Worm (Caenorhabditis elegans): ENCODE measurements around the gene memo-1.

DNA sequence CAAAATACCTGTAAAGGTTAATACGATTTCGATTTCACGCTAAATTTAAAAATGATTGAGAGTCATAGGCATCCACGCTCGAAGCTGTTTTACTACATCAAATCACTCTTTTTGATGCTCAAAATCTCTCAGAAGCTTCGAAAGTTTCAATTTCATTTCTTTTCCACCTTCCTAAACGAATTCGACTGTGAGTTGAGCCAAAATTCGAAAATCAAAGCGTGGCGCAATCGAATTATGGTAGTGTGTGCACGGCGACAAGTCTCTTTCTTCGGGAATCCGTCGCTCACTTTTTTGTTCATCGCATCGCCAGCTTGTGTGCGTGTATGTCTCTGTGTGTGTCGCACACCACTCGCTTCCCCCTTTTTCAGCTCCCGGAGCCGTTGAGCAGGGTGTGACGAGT is 26.0 kb upstream of the memo-1 start:
- no peak for TF ChIP-seq egl-27 (tag; optimal IDR thresholded peaks at IDR 0.05)
- no peak for TF ChIP-seq ztf-11 (tag; optimal IDR thresholded peaks at IDR 0.05)
- TF ChIP-seq nhr-11 (tag; optimal IDR thresholded peaks at IDR 0.05): no peak
- no peak for TF ChIP-seq unc-39 (tag; optimal IDR thresholded peaks at IDR 0.05)
- TF ChIP-seq skn-1 (tag; optimal IDR thresholded peaks at IDR 0.05): no peak
- TF ChIP-seq zag-1 (tag; optimal IDR thresholded peaks at IDR 0.05): no peak
- no peak for TF ChIP-seq ZK546.5 (tag; optimal IDR thresholded peaks at IDR 0.05)
- no peak for TF ChIP-seq pqm-1 (tag; optimal IDR thresholded peaks at IDR 0.05)
- no peak for TF ChIP-seq unc-62 (GFP tag; optimal IDR thresholded peaks at IDR 0.05)
- TF ChIP-seq nhr-12 (tag; optimal IDR thresholded peaks at IDR 0.05): no peak
- TF ChIP-seq mml-1 (tag; optimal IDR thresholded peaks at IDR 0.05): no peak
- peak; percentile 58 for TF ChIP-seq fkh-10 (GFP tag; optimal IDR thresholded peaks at IDR 0.05)
